Fruit fly (Drosophila melanogaster) whole organism, wandering third instar larva: ENCODE results near the gene CG10353.

Source experiments
- N ChIP-seq: fragments of >200 bp; optimal IDR thresholded peaks from 2 replicates; lab custom pipeline; 2018; ENCODE audit warnings: missing biosample characterization, missing external identifiers, missing genetic modification characterization
- fru ChIP-seq: fragments of 200-800 bp; sonication (Bioruptor generic); optimal IDR thresholded peaks from 3 replicates; lab custom pipeline; 2016; ENCODE audit warnings: missing biosample characterization, mild to moderate bottlenecking, missing genetic modification characterization
- lola ChIP-seq: fragments of >200 bp; optimal IDR thresholded peaks from 2 replicates; lab custom pipeline; 2017; ENCODE audit warnings: missing biosample characterization, missing genetic modification characterization
- psq ChIP-seq: fragments of 200-800 bp; sonication (Bioruptor generic); optimal IDR thresholded peaks from 3 replicates; lab custom pipeline; 2017; ENCODE audit warnings: missing biosample characterization, mild to moderate bottlenecking, missing genetic modification characterization, moderate library complexity

dm6 chrX:11885356-11885755 is 1.6 kb downstream of the CG10353 start:
- TF ChIP-seq lola (GFP tag; lab: Kevin White, UChicago) (no peak), N (GFP tag; lab: Kevin White, UChicago) (no peak), psq (GFP tag; lab: Kevin White, UChicago) (no peak), fru (GFP tag; lab: Kevin White, UChicago) (no peak)
